Worm (Caenorhabditis elegans): ENCODE measurements around the gene pbs-1.

Gene pbs-1

ce11 chrIV:1659045-1659741, 50.4 kb downstream of the pbs-1 start, which contains the start of gene rps-28 (continued):
- peak; percentile 91 for TF ChIP-seq ceh-28 (tag; optimal IDR thresholded peaks at IDR 0.05)
- peak; percentile 95 for TF ChIP-seq nhr-43 (tag; optimal IDR thresholded peaks at IDR 0.05; ENCODE audit: poor library complexity, severe bottlenecking)
- TF ChIP-seq pha-4 (tag; optimal IDR thresholded peaks at IDR 0.05) = peak; percentile 99

Measured in whole organism, L3 larva.